Fruit fly (Drosophila melanogaster): ENCODE results near the gene CG34353.

DNA sequence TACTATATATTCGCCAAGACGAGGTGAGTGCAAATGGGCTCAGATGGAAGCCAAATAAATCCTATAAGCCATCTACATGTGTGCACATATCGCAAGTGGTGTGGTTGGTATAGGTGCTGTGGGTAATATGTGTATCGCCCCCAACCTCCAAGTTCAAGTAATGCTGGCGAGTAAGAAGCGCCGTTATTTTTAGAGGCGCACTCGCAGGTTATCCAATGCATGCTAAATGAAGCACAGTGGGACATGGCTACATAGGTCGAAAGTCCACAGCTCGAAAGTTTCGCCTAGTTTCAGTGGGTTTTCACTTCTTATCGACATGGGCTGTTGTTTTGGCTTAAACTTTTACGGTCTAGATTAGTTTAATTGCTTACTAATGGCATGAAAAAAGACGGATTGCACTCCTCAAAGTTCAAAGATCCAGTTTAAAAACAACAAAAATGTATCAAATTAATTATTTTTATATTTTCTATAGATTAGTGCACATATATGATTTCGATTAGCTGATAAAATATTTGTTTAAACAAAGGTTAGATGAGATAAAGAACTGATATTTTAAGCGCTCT is 20.4 kb upstream of the CG34353 start:
- no peak for TF ChIP-seq h (GFP tag; optimal IDR thresholded peaks at IDR 0.05)
- no peak for TF ChIP-seq Dif (GFP tag; optimal IDR thresholded peaks at IDR 0.05; ENCODE audit: partially characterized antibody)
- no peak for TF ChIP-seq fru (GFP tag; optimal IDR thresholded peaks at IDR 0.05)
- TF ChIP-seq dl (GFP tag; optimal IDR thresholded peaks at IDR 0.05; ENCODE audit: insufficient read depth in 1 of 2, partially characterized antibody in 2 of 2) = no peak
- no peak for TF ChIP-seq rgr (GFP tag; optimal IDR thresholded peaks at IDR 0.05)
- TF ChIP-seq Hr78 (GFP tag; optimal IDR thresholded peaks at IDR 0.05) = no peak
- no peak for TF ChIP-seq Dfd (GFP tag; optimal IDR thresholded peaks at IDR 0.05)

Measured in whole organism, wandering third instar larva.